Worm (Caenorhabditis elegans) whole organism, mixed stage, embryonic: ENCODE data around the gene scc-1.

Experiments used
- M03D4.4 ChIP-seq: sonication (generic microtip); optimal IDR thresholded peaks from 2 replicates; lab custom pipeline; 2017; ENCODE audit warnings: mild to moderate bottlenecking, missing genetic modification characterization, missing compliant biosample characterization
- bed-3 ChIP-seq: fragments of 200-800 bp; sonication (Bioruptor generic); optimal IDR thresholded peaks from 3 replicates; lab custom pipeline; 2018; ENCODE audit warnings: mild to moderate bottlenecking, missing genetic modification characterization, moderate library complexity, missing compliant biosample characterization
- blmp-1 ChIP-seq: fragments of 150-350 bp; optimal IDR thresholded peaks from 2 replicates; lab custom pipeline; 2014; ENCODE audit warnings: missing biosample characterization, missing genetic modification characterization
- ceh-39 ChIP-seq: fragments of 150-350 bp; optimal IDR thresholded peaks from 2 replicates; lab custom pipeline; 2014; ENCODE audit warnings: missing biosample characterization, missing genetic modification characterization
- ceh-43 ChIP-seq: fragments of 200-800 bp; sonication (Bioruptor generic); optimal IDR thresholded peaks from 2 replicates; lab custom pipeline; 2018; ENCODE audit warnings: mild to moderate bottlenecking, missing genetic modification characterization, moderate library complexity, missing compliant biosample characterization
- ceh-83 ChIP-seq: fragments of 200-800 bp; sonication (Bioruptor generic); optimal IDR thresholded peaks from 2 replicates; lab custom pipeline; 2018; ENCODE audit warnings: mild to moderate bottlenecking, missing genetic modification characterization, missing compliant biosample characterization
- ces-1 ChIP-seq: fragments of 150-350 bp; optimal IDR thresholded peaks from 2 replicates; lab custom pipeline; 2014; ENCODE audit warnings: missing biosample characterization, missing genetic modification reagents, missing genetic modification characterization
- cnd-1 ChIP-seq: fragments of 200-800 bp; sonication (Bioruptor generic); optimal IDR thresholded peaks from 2 replicates; lab custom pipeline; 2018; ENCODE audit warnings: mild to moderate bottlenecking, missing genetic modification characterization, missing compliant biosample characterization
- drap-1 ChIP-seq: fragments of 200-800 bp; sonication (Bioruptor generic); optimal IDR thresholded peaks from 3 replicates; lab custom pipeline; 2018; ENCODE audit warnings: mild to moderate bottlenecking, missing genetic modification characterization, missing compliant biosample characterization
- elt-1 ChIP-seq: sonication (generic microtip); optimal IDR thresholded peaks from 2 replicates; lab custom pipeline; 2017; ENCODE audit warnings: missing genetic modification characterization, mild to moderate bottlenecking, missing compliant biosample characterization, antibody characterized with exemption, moderate library complexity, borderline replicate concordance; ENCODE audit not compliant: insufficient read depth
- elt-3 ChIP-seq: fragments of 150-350 bp; optimal IDR thresholded peaks from 2 replicates; lab custom pipeline; 2014; ENCODE audit warnings: missing biosample characterization, missing genetic modification characterization
- flh-1 ChIP-seq: fragments of 200-800 bp; sonication (Bioruptor generic); optimal IDR thresholded peaks from 2 replicates; lab custom pipeline; 2018; ENCODE audit warnings: mild to moderate bottlenecking, missing genetic modification characterization, moderate library complexity, missing compliant biosample characterization
- ham-2 ChIP-seq: fragments of 200-800 bp; sonication (Bioruptor generic); optimal IDR thresholded peaks from 2 replicates; lab custom pipeline; 2018; ENCODE audit warnings: mild to moderate bottlenecking, missing genetic modification characterization, missing compliant biosample characterization
- hlh-1 ChIP-seq: fragments of 150-350 bp; optimal IDR thresholded peaks from 2 replicates; lab custom pipeline; 2014; ENCODE audit warnings: missing biosample characterization, missing genetic modification reagents, missing genetic modification characterization
- lin-13 ChIP-seq: fragments of 150-350 bp; optimal IDR thresholded peaks from 2 replicates; lab custom pipeline; 2014; ENCODE audit warnings: missing biosample characterization, missing genetic modification characterization
- lin-32 ChIP-seq: fragments of 200-800 bp; sonication (Bioruptor generic); optimal IDR thresholded peaks from 2 replicates; lab custom pipeline; 2018; ENCODE audit warnings: mild to moderate bottlenecking, missing genetic modification characterization, missing compliant biosample characterization
- lsy-2 ChIP-seq: fragments of 150-350 bp; optimal IDR thresholded peaks from 2 replicates; lab custom pipeline; 2014; ENCODE audit warnings: missing biosample characterization, missing genetic modification characterization
- mab-5 ChIP-seq: fragments of 150-350 bp; optimal IDR thresholded peaks from 2 replicates; lab custom pipeline; 2014; ENCODE audit warnings: missing biosample characterization, missing genetic modification characterization
- mep-1 ChIP-seq: fragments of 150-350 bp; optimal IDR thresholded peaks from 2 replicates; lab custom pipeline; 2017; ENCODE audit warnings: missing biosample characterization, missing genetic modification reagents, missing genetic modification characterization, inconsistent platforms
- mls-2 ChIP-seq: sonication (generic microtip); optimal IDR thresholded peaks from 2 replicates; lab custom pipeline; 2016; ENCODE audit warnings: mild to moderate bottlenecking, missing genetic modification characterization, moderate library complexity, missing compliant biosample characterization
- nhr-12 ChIP-seq: fragments of 150-350 bp; optimal IDR thresholded peaks from 2 replicates; lab custom pipeline; 2014; ENCODE audit warnings: missing biosample characterization, missing genetic modification characterization
- nhr-2 ChIP-seq: fragments of 150-350 bp; optimal IDR thresholded peaks from 2 replicates; lab custom pipeline; 2014; ENCODE audit warnings: missing biosample characterization, missing genetic modification characterization
- nhr-237 ChIP-seq: fragments of 150-350 bp; optimal IDR thresholded peaks from 2 replicates; lab custom pipeline; 2014; ENCODE audit warnings: missing biosample characterization, missing genetic modification characterization
- nhr-28 ChIP-seq: fragments of 150-350 bp; optimal IDR thresholded peaks from 2 replicates; lab custom pipeline; 2014; ENCODE audit warnings: missing biosample characterization, missing genetic modification characterization
- nhr-76 ChIP-seq: sonication (generic microtip); optimal IDR thresholded peaks from 2 replicates; lab custom pipeline; 2017; ENCODE audit warnings: missing biosample characterization, missing genetic modification characterization
- pha-4 ChIP-seq: fragments of 150-350 bp; optimal IDR thresholded peaks from 2 replicates; lab custom pipeline; 2018; ENCODE audit warnings: missing biosample characterization, missing genetic modification reagents, missing genetic modification characterization
- sem-2 ChIP-seq: fragments of 200-800 bp; sonication (Bioruptor generic); optimal IDR thresholded peaks from 2 replicates; lab custom pipeline; 2018; ENCODE audit warnings: mild to moderate bottlenecking, missing genetic modification characterization, missing compliant biosample characterization
- snpc-4 ChIP-seq: fragments of 150-350 bp; optimal IDR thresholded peaks from 2 replicates; lab custom pipeline; 2014; ENCODE audit warnings: missing biosample characterization, missing genetic modification characterization
- sptf-1 ChIP-seq: sonication (generic microtip); optimal IDR thresholded peaks from 2 replicates; lab custom pipeline; 2017; ENCODE audit warnings: mild to moderate bottlenecking, missing genetic modification characterization, moderate library complexity, missing compliant biosample characterization
- tbx-8 ChIP-seq: fragments of 200-800 bp; sonication (Bioruptor generic); optimal IDR thresholded peaks from 2 replicates; lab custom pipeline; 2018; ENCODE audit warnings: mild to moderate bottlenecking, missing genetic modification characterization, moderate library complexity, missing compliant biosample characterization
- unc-120 ChIP-seq: sonication (generic microtip); optimal IDR thresholded peaks from 2 replicates; lab custom pipeline; 2017; ENCODE audit warnings: missing genetic modification characterization, missing compliant biosample characterization; ENCODE audit not compliant: poor library complexity, severe bottlenecking
- unc-39 ChIP-seq: fragments of 150-350 bp; optimal IDR thresholded peaks from 2 replicates; lab custom pipeline; 2014; ENCODE audit warnings: missing biosample characterization, missing genetic modification characterization
- unc-62 ChIP-seq: fragments of 150-350 bp; optimal IDR thresholded peaks from 2 replicates; lab custom pipeline; 2014; ENCODE audit warnings: missing biosample characterization, missing genetic modification reagents, missing genetic modification characterization
- zip-8 ChIP-seq: fragments of 150-350 bp; optimal IDR thresholded peaks from 2 replicates; lab custom pipeline; 2014; ENCODE audit warnings: missing biosample characterization, missing genetic modification characterization
- ztf-11 ChIP-seq: fragments of 150-350 bp; optimal IDR thresholded peaks from 2 replicates; lab custom pipeline; 2014; ENCODE audit warnings: missing biosample characterization, missing genetic modification characterization

Gene scc-1

DNA sequence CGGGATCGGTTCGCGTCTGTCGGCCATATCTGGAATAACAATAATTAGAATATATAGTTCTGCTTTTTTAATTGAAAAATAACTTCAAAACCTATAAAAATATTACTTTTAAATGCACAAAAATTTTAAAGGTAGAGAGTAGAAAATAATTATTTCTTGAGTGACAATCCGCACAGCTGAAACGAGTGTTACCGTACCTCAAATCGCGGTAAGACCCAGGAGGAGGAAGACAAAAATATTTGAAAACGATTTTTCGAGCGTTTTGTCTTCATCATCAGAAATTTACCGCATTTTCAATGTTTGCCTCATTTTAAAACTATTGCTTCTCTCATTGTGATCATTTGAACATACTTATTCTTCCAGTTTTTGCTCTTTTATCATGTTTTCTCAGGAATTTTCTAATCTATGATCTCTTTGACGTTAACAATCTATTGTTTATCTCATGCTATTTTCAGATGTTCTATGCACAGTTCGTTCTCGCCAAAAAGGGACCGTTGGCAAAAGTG, at the start of gene scc-1, which contains the start of gene rpn-5:
Gene scc-1 (plus strand): TSS at position 456 of the 506 bp plus-strand sequence.
Gene rpn-5 (minus strand): TSS at position 162 of the 506 bp plus-strand sequence.
- no peak for TF ChIP-seq ceh-83 (GFP tag; lab: Kevin White, UChicago)
- TF ChIP-seq unc-120 (tag; lab: Kevin White, UChicago) = no peak
- TF ChIP-seq hlh-1 (tag; lab: Kevin White, UChicago) = peak; percentile 43
- TF ChIP-seq nhr-28 = no peak
- TF ChIP-seq ceh-43 = no peak
- no peak for TF ChIP-seq blmp-1
- no peak for TF ChIP-seq snpc-4 (tag; lab: Kevin White, UChicago)
- TF ChIP-seq flh-1 (GFP tag; lab: Kevin White, UChicago) = no peak
- no peak for TF ChIP-seq bed-3 (GFP tag; lab: Kevin White, UChicago)
- TF ChIP-seq nhr-12 (tag; lab: Kevin White, UChicago) = no peak
- TF ChIP-seq unc-39 = no peak
- TF ChIP-seq pha-4 (tag; lab: Kevin White, UChicago) = peak; percentile 85
- TF ChIP-seq tbx-8 (GFP tag; lab: Kevin White, UChicago) = no peak
- no peak for TF ChIP-seq mab-5 (tag; lab: Kevin White, UChicago)
- peak; percentile 55 for TF ChIP-seq ceh-39
- TF ChIP-seq mep-1 = peak; percentile 55
- TF ChIP-seq unc-62 = peak; percentile 88
- no peak for TF ChIP-seq sem-2
- TF ChIP-seq lsy-2 (tag; lab: Kevin White, UChicago) = peak; percentile 99
- no peak for TF ChIP-seq lin-32 (GFP tag; lab: Kevin White, UChicago)
- TF ChIP-seq ces-1 (GFP tag; lab: Kevin White, UChicago) = peak; percentile 80
- TF ChIP-seq M03D4.4 = no peak
- TF ChIP-seq ham-2 = no peak
- no peak for TF ChIP-seq zip-8 (tag; lab: Kevin White, UChicago)
- peak; percentile 42 for TF ChIP-seq lin-13
- peak; percentile 8 for TF ChIP-seq sptf-1
- TF ChIP-seq nhr-237 (tag; lab: Kevin White, UChicago) = peak; percentile 71
- no peak for TF ChIP-seq elt-3 (tag; lab: Kevin White, UChicago)
- TF ChIP-seq drap-1 (GFP tag; lab: Kevin White, UChicago) = no peak
- TF ChIP-seq cnd-1 (tag; lab: Kevin White, UChicago) = no peak
- no peak for TF ChIP-seq nhr-76 (tag; lab: Kevin White, UChicago)
- no peak for TF ChIP-seq elt-1 (tag; lab: Kevin White, UChicago)
- no peak for TF ChIP-seq nhr-2 (tag; lab: Kevin White, UChicago)
- no peak for TF ChIP-seq mls-2
- no peak for TF ChIP-seq ztf-11 (tag; lab: Kevin White, UChicago)

DNA sequence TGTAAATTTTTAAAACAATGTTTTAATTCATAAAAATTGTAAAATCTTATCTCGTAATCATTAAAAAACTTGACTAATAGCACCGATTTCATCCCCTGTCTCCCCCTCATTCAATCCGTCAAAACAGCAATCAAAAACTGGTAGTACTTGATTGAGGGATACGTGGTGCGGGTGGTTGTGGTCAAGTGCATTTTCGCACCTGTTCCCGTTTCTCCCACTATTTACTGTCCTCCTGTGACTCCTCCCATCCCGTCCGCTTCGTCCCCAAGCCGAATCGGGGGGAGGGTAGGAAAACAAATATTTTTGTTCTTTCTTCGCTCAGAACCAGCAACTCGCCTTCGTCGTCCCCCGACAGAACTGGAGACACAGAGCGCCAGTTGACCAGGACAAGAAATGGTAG, 49.7 kb upstream of the scc-1 start, which contains the start of gene lgc-27:
Gene lgc-27 (plus strand): TSS at position 301 of the 400 bp plus-strand sequence.
- TF ChIP-seq ztf-11 (tag; lab: Kevin White, UChicago) = no peak
- TF ChIP-seq pha-4 (tag; lab: Kevin White, UChicago) = peak; percentile 55

DNA sequence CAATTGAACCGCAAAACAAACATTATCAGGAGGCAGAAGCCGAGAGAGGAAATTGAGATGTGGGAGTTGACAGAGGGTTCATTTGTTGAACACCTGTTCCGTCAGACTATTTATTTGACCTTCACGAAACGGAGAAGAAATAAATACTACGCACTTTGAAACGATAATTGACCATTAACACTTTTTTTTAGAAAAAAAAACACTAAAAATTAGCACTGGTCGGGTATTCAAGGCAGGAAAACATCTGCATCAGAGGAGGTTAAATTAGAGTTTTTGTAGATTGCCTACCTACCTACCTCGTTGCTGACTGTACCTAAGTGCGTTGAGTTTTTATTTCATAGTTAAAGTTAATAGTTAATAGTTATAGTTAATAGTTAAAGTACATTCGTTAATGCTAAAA, 48.4 kb upstream of the scc-1 start:
- TF ChIP-seq hlh-1 (tag; lab: Kevin White, UChicago) (peak; percentile 31), sem-2 (no peak)
- TF ChIP-seq, all 35 proteins: peak for 1

DNA sequence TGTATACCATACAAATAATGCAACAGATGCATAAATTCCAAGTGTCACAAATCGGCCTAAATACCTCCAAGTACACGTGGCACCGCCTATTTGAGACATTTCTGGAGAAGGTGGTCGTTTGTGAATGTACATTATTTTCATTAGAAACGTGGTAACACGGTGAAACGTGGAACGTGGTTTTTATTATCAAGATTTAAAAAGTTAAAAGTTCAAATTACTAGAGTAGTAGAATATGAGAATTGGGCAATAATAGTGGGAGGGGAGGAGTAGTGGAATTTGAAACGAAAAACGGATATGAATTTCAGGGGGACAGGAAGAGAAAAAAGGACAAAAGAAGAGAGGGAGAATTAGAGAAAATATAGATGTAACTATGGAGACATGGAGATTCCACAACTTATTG, 42.7 kb upstream of the scc-1 start, which contains the start of gene fut-6:
Gene fut-6 (minus strand): TSS at position 101 of the 400 bp plus-strand sequence.
- TF ChIP-seq blmp-1 (no peak), elt-3 (tag; lab: Kevin White, UChicago) (no peak), M03D4.4 (no peak), unc-120 (tag; lab: Kevin White, UChicago) (no peak), elt-1 (tag; lab: Kevin White, UChicago) (no peak), hlh-1 (tag; lab: Kevin White, UChicago) (no peak), sem-2 (no peak), nhr-28 (no peak), drap-1 (GFP tag; lab: Kevin White, UChicago) (no peak), ceh-43 (no peak), tbx-8 (GFP tag; lab: Kevin White, UChicago) (no peak), mab-5 (tag; lab: Kevin White, UChicago) (no peak), ceh-83 (GFP tag; lab: Kevin White, UChicago) (no peak), zip-8 (tag; lab: Kevin White, UChicago) (no peak), ham-2 (no peak), sptf-1 (no peak), nhr-237 (tag; lab: Kevin White, UChicago) (no peak), lsy-2 (tag; lab: Kevin White, UChicago) (no peak)
